Worm (Caenorhabditis elegans) whole organism, dauer: Measurements from ENCODE around the gene ghi-1.

ENCODE experiments used
- unc-62 ChIP-seq: sonication (generic microtip); optimal IDR thresholded peaks from 2 replicates; lab custom pipeline; 2017; ENCODE audit warnings: missing biosample characterization, missing genetic modification reagents, missing genetic modification characterization

The ghi-1 gene

DNA sequence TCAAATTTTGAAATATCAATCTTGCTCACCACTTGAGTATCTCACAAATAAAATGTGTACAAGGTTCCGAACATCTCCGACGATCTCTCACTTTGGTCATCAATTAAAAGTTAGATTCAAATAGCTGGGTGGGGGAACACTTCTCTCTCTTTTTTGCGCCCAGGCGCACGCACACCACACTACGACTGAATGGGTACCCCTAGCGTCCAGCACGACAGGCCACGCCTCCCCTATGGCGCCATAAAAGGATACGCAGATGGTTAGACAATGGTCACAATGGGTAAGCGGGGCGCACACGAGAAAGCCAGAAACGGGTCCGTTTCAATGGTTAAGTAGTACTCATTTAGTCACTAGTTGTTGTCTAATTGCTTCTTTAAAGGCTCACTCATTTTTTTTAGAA is 16.6 kb upstream of the ghi-1 start:
- TF ChIP-seq unc-62, result no peak

DNA sequence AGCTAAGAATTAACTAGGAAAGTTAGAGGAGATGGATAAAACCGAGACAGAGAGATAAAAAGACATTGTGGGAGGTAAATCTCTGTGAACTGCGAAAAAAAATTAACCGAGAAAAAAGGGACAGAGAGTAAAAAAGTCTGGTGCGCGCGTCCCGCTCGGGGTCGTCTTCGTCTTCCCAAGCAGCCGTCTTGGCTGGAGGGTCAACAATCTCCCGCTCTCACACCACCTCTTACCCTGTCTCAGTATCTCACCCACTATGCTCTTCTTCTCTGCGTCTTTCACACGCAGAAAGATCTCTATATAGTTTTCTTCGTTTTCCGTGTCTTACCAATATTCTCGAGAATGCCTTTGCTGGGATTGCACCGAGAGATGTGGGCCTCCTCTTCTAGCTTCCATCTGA is 13.9 kb upstream of the ghi-1 start:
- no peak for TF ChIP-seq unc-62

DNA sequence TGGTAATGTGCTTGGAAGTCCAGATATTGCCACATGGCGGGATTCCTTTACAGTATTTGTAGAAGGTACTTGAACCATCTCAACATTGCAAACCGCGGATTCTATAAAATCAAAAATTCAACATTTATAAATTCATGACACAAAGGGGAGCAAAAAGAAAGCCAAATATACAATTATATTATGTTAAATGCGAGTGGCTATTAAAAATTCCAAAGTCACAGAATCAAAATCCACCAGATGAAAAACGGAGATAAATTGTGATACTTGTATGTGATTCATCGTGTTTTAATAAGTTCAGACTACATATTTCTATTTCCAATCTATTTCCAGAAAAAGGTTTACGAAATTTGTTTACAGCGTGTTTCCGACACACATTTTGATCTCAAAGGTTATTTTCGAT is 13.0 kb upstream of the ghi-1 start, which contains the start of gene din-1:
Gene din-1 (minus strand): TSS at position 101 of the 400 bp plus-strand sequence.
- TF ChIP-seq unc-62, result no peak

DNA sequence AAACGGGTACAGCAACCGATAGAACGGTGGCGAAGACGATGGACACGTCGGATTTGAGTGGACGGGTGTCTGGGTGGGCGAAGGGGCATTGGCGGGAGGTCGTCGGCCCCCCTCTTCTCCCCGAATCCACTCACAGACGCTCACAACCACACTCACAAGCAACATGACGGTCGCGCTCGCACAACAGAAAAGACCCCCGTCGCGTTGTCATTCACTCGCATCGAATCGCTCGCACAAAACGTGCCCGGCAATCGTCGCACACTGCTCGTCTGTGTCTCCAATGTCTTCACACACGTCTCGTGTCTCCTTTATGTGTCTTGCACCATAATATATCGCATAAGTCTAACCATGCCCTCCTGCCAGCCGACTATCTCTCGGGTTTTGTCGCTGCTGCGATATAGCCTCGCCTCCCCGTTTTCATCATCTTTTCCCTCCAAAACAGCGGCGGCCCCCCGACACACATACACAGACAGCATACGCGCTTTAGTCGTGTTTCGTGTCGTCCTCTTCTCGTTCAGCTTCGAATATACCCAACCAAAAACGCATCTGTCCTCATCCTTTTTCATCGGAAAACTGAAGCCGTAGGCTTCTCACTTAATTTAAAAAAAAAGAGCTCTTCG is 12.4 kb upstream of the ghi-1 start:
- no peak for TF ChIP-seq unc-62

ce11 chrII:11634681-11635527 is 11.6 kb upstream of the ghi-1 start:
- no peak for TF ChIP-seq unc-62

ce11 chrII:11635745-11636161 is 10.8 kb upstream of the ghi-1 start:
- no peak for TF ChIP-seq unc-62

ce11 chrII:11636617-11637016 is 9.9 kb upstream of the ghi-1 start:
- TF ChIP-seq unc-62, result no peak

ce11 chrII:11637189-11637754 is 9.3 kb upstream of the ghi-1 start:
- no peak for TF ChIP-seq unc-62

ce11 chrII:11637817-11638216 is 8.7 kb upstream of the ghi-1 start:
- no peak for TF ChIP-seq unc-62

ce11 chrII:11642025-11642424 is 4.5 kb upstream of the ghi-1 start:
- no peak for TF ChIP-seq unc-62

- TF ChIP-seq unc-62, result no peak
Measured at ce11 chrII:11642736-11643135, 3.8 kb upstream of the ghi-1 start.

ce11 chrII:11644535-11644934 is 2.0 kb upstream of the ghi-1 start:
- TF ChIP-seq unc-62, result no peak

- no peak for TF ChIP-seq unc-62
Measured at ce11 chrII:11645383-11645782, 1.2 kb upstream of the ghi-1 start.

ce11 chrII:11646874-11647273 is 327 bp downstream of the ghi-1 start:
- TF ChIP-seq unc-62, result no peak

DNA sequence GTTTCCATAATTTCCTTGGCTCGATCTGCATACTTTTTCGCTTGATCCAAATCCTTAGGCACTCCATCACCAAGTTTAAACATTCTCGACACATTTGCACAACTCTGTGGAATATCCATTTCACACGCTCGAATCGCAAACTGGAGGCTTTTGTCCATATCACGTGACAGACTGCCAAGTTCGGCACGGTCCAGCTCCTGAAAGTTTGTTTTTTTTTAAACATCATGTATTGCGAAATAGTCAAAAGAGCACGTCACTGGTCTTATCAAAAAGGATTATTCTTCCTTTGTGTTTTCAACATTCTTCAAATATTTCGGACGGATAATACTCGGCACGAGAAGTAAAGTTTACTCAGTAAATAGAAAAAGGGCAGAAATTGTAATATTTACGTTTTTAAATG is 2.7 kb downstream of the ghi-1 start:
- no peak for TF ChIP-seq unc-62

DNA sequence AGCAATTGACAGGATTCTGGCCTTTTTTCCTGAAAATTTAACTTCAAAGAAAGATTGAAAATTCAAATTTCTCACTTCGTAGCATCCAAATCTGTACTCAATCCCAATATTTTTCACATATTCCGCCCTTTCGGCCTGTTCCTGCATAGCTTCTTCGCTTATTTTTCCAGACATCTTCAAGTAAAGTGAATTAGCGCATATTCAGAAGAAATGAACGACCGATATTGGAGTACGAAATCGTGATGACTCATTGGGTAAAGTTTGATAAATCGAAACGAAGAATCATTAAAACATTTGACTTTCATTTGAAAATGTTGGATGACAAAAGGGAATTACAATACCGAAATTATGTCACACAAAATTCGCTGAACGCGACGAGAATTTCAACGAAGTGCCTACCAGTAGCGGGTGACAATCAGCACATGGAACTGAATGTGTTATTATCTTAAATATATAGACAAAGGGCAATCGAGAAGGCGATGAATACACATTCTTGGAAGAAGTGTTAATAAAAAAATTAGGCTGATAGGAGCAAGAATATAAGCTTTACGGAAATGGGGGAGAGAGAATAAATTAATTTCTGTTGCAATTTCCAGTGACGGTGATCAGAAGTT is 4.5 kb downstream of the ghi-1 start, which contains the start of gene coa-7:
Gene coa-7 (minus strand): TSS at position 174 of the 614 bp plus-strand sequence.
- no peak for TF ChIP-seq unc-62

ce11 chrII:11652125-11652524 is 5.6 kb downstream of the ghi-1 start:
- no peak for TF ChIP-seq unc-62
